Fruit fly (Drosophila melanogaster): Measurements from ENCODE around the gene Arpc5.

Gene Arpc5

DNA sequence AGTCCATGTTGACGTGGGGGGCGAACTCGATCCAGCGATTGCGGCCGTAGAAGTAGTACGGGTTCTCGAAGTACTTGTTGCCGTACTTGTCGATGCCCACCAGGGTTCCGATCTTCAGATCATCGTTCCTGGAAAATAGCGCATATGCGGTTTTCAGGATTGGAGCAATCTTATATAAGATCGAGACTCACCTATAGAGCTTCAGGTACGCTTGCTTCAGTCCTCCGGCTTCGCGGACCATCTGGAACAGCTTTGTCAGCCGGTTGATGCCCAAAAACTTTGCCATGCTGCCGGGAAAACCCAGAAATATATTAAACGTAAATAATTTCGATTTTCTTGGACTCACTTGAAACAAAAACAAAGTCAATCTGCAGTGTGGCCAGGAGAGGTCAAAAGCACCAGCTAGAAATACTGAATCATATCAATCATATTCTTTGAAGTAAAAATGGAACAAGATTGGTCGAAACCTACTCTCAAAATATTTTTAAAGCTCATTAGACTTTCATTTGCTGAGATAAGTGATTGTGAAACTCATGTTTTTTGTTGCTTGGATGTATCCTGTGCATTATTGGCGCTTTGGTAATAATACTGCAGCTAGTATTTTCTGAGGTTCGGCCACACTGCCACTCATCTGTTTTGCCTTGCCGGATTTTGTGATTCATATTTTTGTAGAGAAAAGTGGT, at the start of gene Arpc5, which contains the start of gene ND-B17.2:
Gene Arpc5 (plus strand): TSS at position 624 of the 683 bp plus-strand sequence.
Gene ND-B17.2 (minus strand): TSS at position 504 of the 683 bp plus-strand sequence.
- TF ChIP-seq EcR (GFP tag; optimal IDR thresholded peaks at IDR 0.05) = no peak
- no peak for TF ChIP-seq usp (GFP tag; optimal IDR thresholded peaks at IDR 0.05)
- no peak for TF ChIP-seq psq (optimal IDR thresholded peaks at IDR 0.05)
- no peak for TF ChIP-seq Dll (optimal IDR thresholded peaks at IDR 0.05)
- TF ChIP-seq CG8478 (optimal IDR thresholded peaks at IDR 0.05) = no peak
- no peak for TF ChIP-seq pan (optimal IDR thresholded peaks at IDR 0.05)

- TF ChIP-seq EcR (GFP tag; optimal IDR thresholded peaks at IDR 0.05) = no peak
- no peak for TF ChIP-seq Dll (optimal IDR thresholded peaks at IDR 0.05)
- no peak for TF ChIP-seq usp (GFP tag; optimal IDR thresholded peaks at IDR 0.05)
Observed at dm6 chr2L:2542491-2542890, 37.6 kb upstream of the Arpc5 start.

DNA sequence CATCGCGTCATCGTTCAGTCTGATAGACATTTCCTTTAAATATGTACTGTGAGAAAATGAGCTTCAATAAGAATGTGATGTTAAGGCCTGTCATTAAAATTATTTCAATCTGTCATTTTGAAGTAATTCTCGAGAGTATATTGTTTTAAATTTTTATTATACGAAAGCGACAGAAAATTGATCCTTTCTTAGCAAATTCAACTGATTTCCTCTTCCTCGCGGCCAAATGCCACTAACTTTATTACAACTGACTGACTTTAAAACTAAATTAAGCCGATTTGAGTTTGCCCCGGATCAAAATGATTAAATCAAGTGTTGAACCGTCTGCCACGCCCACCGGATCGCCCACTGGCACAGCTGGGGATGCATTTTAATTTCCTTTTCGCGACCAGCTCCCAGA, 27.4 kb upstream of the Arpc5 start, which contains the start of gene CG3515:
Gene CG3515 (minus strand): TSS at position 101 of the 400 bp plus-strand sequence.
- TF ChIP-seq pan (optimal IDR thresholded peaks at IDR 0.05) (no peak), usp (GFP tag; optimal IDR thresholded peaks at IDR 0.05) (no peak), EcR (GFP tag; optimal IDR thresholded peaks at IDR 0.05) (no peak), CG8478 (optimal IDR thresholded peaks at IDR 0.05) (no peak), psq (optimal IDR thresholded peaks at IDR 0.05) (no peak), Dll (optimal IDR thresholded peaks at IDR 0.05) (no peak)

DNA sequence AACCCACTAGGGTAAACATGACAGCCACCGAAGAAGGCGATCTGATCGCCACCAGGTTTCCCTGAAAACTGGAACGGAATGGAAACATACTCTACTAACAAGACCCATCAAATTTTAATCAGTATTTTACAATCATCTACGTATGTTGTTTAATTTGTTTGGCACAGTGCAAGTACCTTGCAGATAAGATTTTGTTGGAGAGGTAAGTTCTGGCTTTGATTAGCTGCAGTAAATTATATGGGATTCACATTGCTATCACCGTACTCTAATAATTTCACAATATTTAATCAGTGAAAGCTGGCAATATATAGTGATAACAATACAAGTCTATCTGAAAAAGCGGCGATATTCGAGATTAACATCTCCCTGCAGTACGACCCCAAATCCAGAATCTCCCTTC, 15.3 kb upstream of the Arpc5 start, which contains the start of gene Cyp309a1:
Gene Cyp309a1 (minus strand): TSS at position 73 of the 400 bp plus-strand sequence.
- TF ChIP-seq EcR (GFP tag; optimal IDR thresholded peaks at IDR 0.05) = no peak
- TF ChIP-seq CG8478 (optimal IDR thresholded peaks at IDR 0.05) = no peak
- no peak for TF ChIP-seq pan (optimal IDR thresholded peaks at IDR 0.05)
- no peak for TF ChIP-seq usp (GFP tag; optimal IDR thresholded peaks at IDR 0.05)
- TF ChIP-seq Dll (optimal IDR thresholded peaks at IDR 0.05) = no peak
- TF ChIP-seq psq (optimal IDR thresholded peaks at IDR 0.05) = no peak

DNA sequence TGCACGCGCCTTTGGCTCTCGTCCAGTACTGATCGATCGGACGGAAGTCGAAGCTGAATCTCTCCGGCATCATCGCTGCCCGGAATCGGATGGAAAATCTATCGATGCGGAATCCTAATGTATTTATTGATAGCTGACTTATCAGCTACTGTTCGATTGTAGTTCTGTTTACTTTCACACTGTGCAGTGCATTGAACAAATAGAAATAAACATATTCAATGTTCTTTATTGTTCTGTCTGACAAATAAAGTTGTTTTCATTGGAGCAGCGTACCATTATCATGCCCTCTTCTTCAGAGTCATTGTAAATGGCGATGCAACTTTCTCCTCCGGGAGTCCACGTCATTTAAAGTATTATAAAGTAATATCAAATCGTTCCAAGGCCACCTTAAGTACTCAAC, 7.2 kb upstream of the Arpc5 start, which contains the start of gene Cyp309a2:
Gene Cyp309a2 (minus strand): TSS at position 101 of the 400 bp plus-strand sequence.
- no peak for TF ChIP-seq CG8478 (optimal IDR thresholded peaks at IDR 0.05)
- TF ChIP-seq EcR (GFP tag; optimal IDR thresholded peaks at IDR 0.05) = no peak
- TF ChIP-seq Dll (optimal IDR thresholded peaks at IDR 0.05) = no peak
- TF ChIP-seq usp (GFP tag; optimal IDR thresholded peaks at IDR 0.05) = no peak
- TF ChIP-seq pan (optimal IDR thresholded peaks at IDR 0.05) = no peak
- TF ChIP-seq psq (optimal IDR thresholded peaks at IDR 0.05) = no peak

DNA sequence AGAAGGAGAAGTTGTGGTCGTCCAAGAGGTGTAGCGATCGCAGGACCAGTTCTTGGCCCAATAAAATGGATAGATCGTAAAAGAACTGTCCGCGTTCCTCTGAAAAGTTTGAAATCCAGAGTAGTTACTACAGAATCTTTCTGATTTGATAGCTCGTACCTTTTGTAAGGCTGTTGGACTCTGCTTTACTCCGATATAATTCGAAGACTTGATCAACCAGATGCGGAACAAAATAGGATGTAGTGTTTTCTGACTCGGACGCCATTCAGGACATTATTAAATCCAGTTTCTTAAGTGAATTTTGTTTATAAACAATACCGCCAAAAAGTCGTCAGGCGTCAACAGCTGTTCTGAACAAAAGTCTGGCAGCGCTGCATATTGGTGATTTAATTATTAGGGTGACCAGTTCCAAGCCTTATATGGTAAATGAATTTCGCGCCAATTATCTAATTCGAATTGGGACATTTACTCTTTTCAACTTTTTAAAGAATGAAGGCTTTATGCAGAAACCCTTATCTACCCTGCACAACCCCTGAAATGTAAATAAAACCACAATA, 5.3 kb upstream of the Arpc5 start, which contains the start of the genes Rad1 and Sws1:
Gene Rad1 (minus strand): TSS at position 336 of the 557 bp plus-strand sequence.
Gene Sws1 (minus strand): TSS at position 336 of the 557 bp plus-strand sequence.
- no peak for TF ChIP-seq Dll (optimal IDR thresholded peaks at IDR 0.05)
- no peak for TF ChIP-seq psq (optimal IDR thresholded peaks at IDR 0.05)
- TF ChIP-seq CG8478 (optimal IDR thresholded peaks at IDR 0.05) = no peak
- TF ChIP-seq pan (optimal IDR thresholded peaks at IDR 0.05) = no peak
- TF ChIP-seq usp (GFP tag; optimal IDR thresholded peaks at IDR 0.05) = no peak

DNA sequence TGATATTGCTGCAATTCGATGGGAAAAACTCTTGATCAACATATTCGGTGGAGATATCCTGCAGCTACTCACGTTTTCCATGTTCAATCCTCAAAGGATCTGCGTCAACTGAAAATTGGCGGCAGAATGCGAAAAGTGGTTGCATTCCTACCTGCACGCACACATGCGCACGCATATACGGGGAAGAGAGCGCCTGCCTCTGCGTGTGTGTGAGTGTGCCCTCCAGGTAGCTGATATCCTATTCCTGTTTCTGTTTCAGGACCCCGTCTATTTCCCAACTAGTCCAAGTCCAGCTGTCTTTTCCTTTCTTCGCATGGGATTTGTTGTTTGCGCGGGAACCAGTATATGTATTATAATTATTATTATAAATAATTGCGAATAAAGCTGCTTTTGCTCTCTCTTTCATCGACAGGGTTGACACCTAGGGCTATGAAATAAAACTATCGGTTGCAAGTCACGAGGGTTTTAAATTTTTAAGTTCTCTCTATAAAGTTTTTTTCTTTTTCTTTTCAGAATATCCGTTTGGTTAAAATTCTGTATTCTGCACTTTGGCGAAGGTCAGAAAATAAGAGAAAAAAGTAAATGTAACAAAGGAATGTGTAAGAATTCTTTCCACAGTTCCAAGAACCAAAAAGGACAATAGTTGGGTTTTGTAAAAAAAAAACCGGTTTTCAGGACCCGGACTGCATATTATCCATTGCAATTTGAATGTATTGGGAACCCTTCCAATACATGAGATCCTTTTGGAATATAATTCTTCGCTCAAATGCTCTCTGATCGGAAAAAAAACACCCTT, 3.3 kb upstream of the Arpc5 start, which contains the start of gene insv:
Gene insv (minus strand): TSS at position 433 of the 796 bp plus-strand sequence.
- TF ChIP-seq pan (optimal IDR thresholded peaks at IDR 0.05) (no peak), CG8478 (optimal IDR thresholded peaks at IDR 0.05) (no peak), EcR (GFP tag; optimal IDR thresholded peaks at IDR 0.05) (no peak), Dll (optimal IDR thresholded peaks at IDR 0.05) (no peak), usp (GFP tag; optimal IDR thresholded peaks at IDR 0.05) (no peak), psq (optimal IDR thresholded peaks at IDR 0.05) (no peak)

dm6 chr2L:2577361-2577737, 2.7 kb upstream of the Arpc5 start, which contains the start of gene Elba2:
Gene Elba2, plus strand, starts transcription at chr2L:2577687.
- no peak for TF ChIP-seq EcR (GFP tag; optimal IDR thresholded peaks at IDR 0.05)
- TF ChIP-seq Dll (optimal IDR thresholded peaks at IDR 0.05) = no peak
- TF ChIP-seq psq (optimal IDR thresholded peaks at IDR 0.05) = no peak
- TF ChIP-seq CG8478 (optimal IDR thresholded peaks at IDR 0.05) = no peak
- no peak for TF ChIP-seq usp (GFP tag; optimal IDR thresholded peaks at IDR 0.05)
- no peak for TF ChIP-seq pan (optimal IDR thresholded peaks at IDR 0.05)

DNA sequence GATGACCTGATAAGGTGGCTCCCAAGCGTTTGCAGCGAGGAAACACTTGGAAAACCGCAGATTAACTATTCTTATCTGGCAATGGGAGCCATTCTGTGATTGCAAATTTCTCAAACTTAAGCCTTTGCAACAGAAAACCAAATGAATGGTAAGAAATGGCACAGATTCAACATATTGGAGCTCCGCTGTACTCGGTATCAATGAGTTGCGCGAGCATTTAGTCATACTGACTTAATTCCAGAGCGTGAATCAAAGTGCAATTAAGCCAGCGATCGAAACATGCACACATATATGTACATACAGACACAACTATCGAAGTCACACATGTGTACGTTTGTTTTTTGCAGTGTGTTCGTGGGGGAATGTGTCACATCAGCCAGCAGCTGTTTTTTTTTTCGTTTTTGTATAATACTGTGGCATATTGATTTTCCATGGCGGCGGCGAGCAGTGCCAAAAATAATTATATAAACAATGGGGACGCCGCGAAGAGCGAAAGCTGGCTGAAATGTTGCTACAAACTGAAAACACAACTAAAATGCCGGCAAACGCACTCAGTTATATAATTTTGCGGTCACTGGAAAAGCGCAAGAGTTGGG, 4.5 kb downstream of the Arpc5 start:
- TF ChIP-seq pan (optimal IDR thresholded peaks at IDR 0.05) (no peak), psq (optimal IDR thresholded peaks at IDR 0.05) (no peak), Dll (optimal IDR thresholded peaks at IDR 0.05) (no peak), CG8478 (optimal IDR thresholded peaks at IDR 0.05) (no peak), usp (GFP tag; optimal IDR thresholded peaks at IDR 0.05) (no peak), EcR (GFP tag; optimal IDR thresholded peaks at IDR 0.05) (no peak)

dm6 chr2L:2585285-2585684, 5.2 kb downstream of the Arpc5 start, which contains the start of gene Drp1:
Gene Drp1, minus strand, starts transcription at chr2L:2585430.
- TF ChIP-seq Dll (optimal IDR thresholded peaks at IDR 0.05) = no peak
- no peak for TF ChIP-seq EcR (GFP tag; optimal IDR thresholded peaks at IDR 0.05)
- TF ChIP-seq usp (GFP tag; optimal IDR thresholded peaks at IDR 0.05) = no peak
- TF ChIP-seq CG8478 (optimal IDR thresholded peaks at IDR 0.05) = no peak
- TF ChIP-seq pan (optimal IDR thresholded peaks at IDR 0.05) = no peak
- TF ChIP-seq psq (optimal IDR thresholded peaks at IDR 0.05) = no peak

dm6 chr2L:2591569-2591968, 11.5 kb downstream of the Arpc5 start, which contains the start of gene CG15394:
Gene CG15394, plus strand, starts transcription at chr2L:2591869.
- TF ChIP-seq EcR (GFP tag; optimal IDR thresholded peaks at IDR 0.05) (no peak), CG8478 (optimal IDR thresholded peaks at IDR 0.05) (no peak), usp (GFP tag; optimal IDR thresholded peaks at IDR 0.05) (no peak), Dll (optimal IDR thresholded peaks at IDR 0.05) (no peak)
